Worm (Caenorhabditis elegans) whole organism, L3 larva: Measurements from ENCODE around the gene lec-1.

Experiments
- jun-1 ChIP-seq: fragments of 150-350 bp; optimal IDR thresholded peaks from 2 replicates; lab custom pipeline; 2014; ENCODE audit warnings: missing biosample characterization, missing genetic modification reagents, missing genetic modification characterization
- lin-39 ChIP-seq: fragments of 150-350 bp; optimal IDR thresholded peaks from 2 replicates; lab custom pipeline; 2018; ENCODE audit warnings: missing biosample characterization, missing genetic modification reagents, missing genetic modification characterization

- TF ChIP-seq jun-1 (no peak), lin-39 (tag; lab: Kevin White, UChicago) (no peak)
These were observed 35.5 kb upstream of the lec-1 start for ce11 chrII:13159869-13160268.
